Worm (Caenorhabditis elegans) whole organism, late embryonic: ENCODE measurements around the gene F46F2.3.

Experiments used
- K09A11.1 ChIP-seq: sonication (generic microtip); optimal IDR thresholded peaks from 2 replicates; lab custom pipeline; 2017; ENCODE audit warnings: antibody characterized with exemption, mild to moderate bottlenecking, missing genetic modification characterization, missing compliant biosample characterization; ENCODE audit not compliant: insufficient read depth
- Y22D7AL.16 ChIP-seq: sonication (generic microtip); optimal IDR thresholded peaks from 2 replicates; lab custom pipeline; 2016; ENCODE audit warnings: missing genetic modification characterization, missing compliant biosample characterization
- ceh-14 ChIP-seq: sonication (generic microtip); optimal IDR thresholded peaks from 2 replicates; lab custom pipeline; 2016; ENCODE audit warnings: missing genotype, missing genetic modification characterization, missing compliant biosample characterization
- ceh-45 ChIP-seq: fragments of 200-800 bp; sonication (Bioruptor generic); IDR thresholded peaks from 2 replicates; pipeline ENCODE4 v1.3.6; 2022; ENCODE audit warnings: missing genetic modification reagents, missing genetic modification characterization, missing compliant biosample characterization
- dve-1 ChIP-seq: sonication (generic microtip); optimal IDR thresholded peaks from 2 replicates; lab custom pipeline; 2017; ENCODE audit warnings: antibody characterized with exemption, mild to moderate bottlenecking, missing genetic modification characterization, missing compliant biosample characterization
- lin-11 ChIP-seq: fragments of 200-800 bp; sonication (Bioruptor generic); optimal IDR thresholded peaks from 2 replicates; lab custom pipeline; 2018; ENCODE audit warnings: mild to moderate bottlenecking, missing genetic modification characterization, missing compliant biosample characterization
- mec-3 ChIP-seq: sonication (generic microtip); optimal IDR thresholded peaks from 2 replicates; lab custom pipeline; 2016; ENCODE audit warnings: borderline replicate concordance, missing genetic modification characterization, missing compliant biosample characterization
- nhr-11 ChIP-seq: fragments of 150-350 bp; optimal IDR thresholded peaks from 2 replicates; lab custom pipeline; 2014; ENCODE audit warnings: missing biosample characterization, missing genetic modification characterization
- nhr-232 ChIP-seq: sonication (generic microtip); optimal IDR thresholded peaks from 2 replicates; lab custom pipeline; 2016; ENCODE audit warnings: missing genetic modification characterization, missing compliant biosample characterization
- sox-4 ChIP-seq: sonication (generic microtip); optimal IDR thresholded peaks from 2 replicates; lab custom pipeline; 2017; ENCODE audit warnings: mild to moderate bottlenecking, missing genetic modification characterization, inconsistent platforms, missing compliant biosample characterization
- unc-55 ChIP-seq: sonication (generic microtip); optimal IDR thresholded peaks from 2 replicates; lab custom pipeline; 2017; ENCODE audit warnings: missing biosample characterization, missing genetic modification reagents, missing genetic modification characterization

- no peak for TF ChIP-seq nhr-232
- no peak for TF ChIP-seq K09A11.1 (tag; lab: Kevin White, UChicago)
- no peak for TF ChIP-seq unc-55 (GFP tag; lab: Kevin White, UChicago)
- no peak for TF ChIP-seq nhr-11 (tag; lab: Kevin White, UChicago)
- TF ChIP-seq mec-3 (tag; lab: Kevin White, UChicago), result no peak
- TF ChIP-seq ceh-14 (tag; lab: Kevin White, UChicago), result no peak
- TF ChIP-seq dve-1 (tag; lab: Kevin White, UChicago), result no peak
- TF ChIP-seq Y22D7AL.16, result no peak
- TF ChIP-seq lin-11, result no peak
- no peak for TF ChIP-seq ceh-45 (GFP tag; lab: Robert Waterston, UW)
- TF ChIP-seq sox-4 (tag; lab: Kevin White, UChicago), result no peak
Measured at ce11 chrX:15242726-15243125, 17.4 kb downstream of the F46F2.3 start.
